Worm (Caenorhabditis elegans) whole organism, L3 larva: ENCODE results near the gene srz-64.
A peak's percentile ranks its signal among the peaks of the same experiment; 100 is the strongest.

Source experiments
- aly-2 ChIP-seq: fragments of 150-350 bp; optimal IDR thresholded peaks from 2 replicates; lab custom pipeline; 2014; ENCODE audit warnings: missing biosample characterization, missing genetic modification characterization
- ceh-28 ChIP-seq: fragments of 150-350 bp; optimal IDR thresholded peaks from 2 replicates; lab custom pipeline; 2014; ENCODE audit warnings: missing biosample characterization, missing genetic modification reagents, missing genetic modification characterization
- ceh-82 ChIP-seq: fragments of 150-350 bp; optimal IDR thresholded peaks from 2 replicates; lab custom pipeline; 2014; ENCODE audit warnings: missing biosample characterization, missing genetic modification characterization
- ceh-9 ChIP-seq: sonication (generic microtip); optimal IDR thresholded peaks from 2 replicates; lab custom pipeline; 2018; ENCODE audit warnings: missing biosample characterization, missing genetic modification characterization
- daf-12 ChIP-seq: fragments of 150-350 bp; optimal IDR thresholded peaks from 2 replicates; lab custom pipeline; 2014; ENCODE audit warnings: missing biosample characterization, missing genetic modification reagents, missing genetic modification characterization
- egl-27 ChIP-seq: sonication (generic microtip); optimal IDR thresholded peaks from 4 replicates; lab custom pipeline; 2017; ENCODE audit warnings: missing biosample characterization, missing genetic modification reagents, missing genetic modification characterization
- egl-5 ChIP-seq: fragments of 150-350 bp; optimal IDR thresholded peaks from 2 replicates; lab custom pipeline; 2017; ENCODE audit warnings: missing biosample characterization, missing genetic modification reagents, missing genetic modification characterization, inconsistent platforms
- elt-1 ChIP-seq: fragments of 150-350 bp; optimal IDR thresholded peaks from 2 replicates; lab custom pipeline; 2014; ENCODE audit warnings: missing biosample characterization, missing genetic modification characterization
- elt-2 ChIP-seq: sonication (generic microtip); optimal IDR thresholded peaks from 2 replicates; lab custom pipeline; 2016; ENCODE audit warnings: missing genetic modification reagents, mild to moderate bottlenecking, missing genetic modification characterization, missing compliant biosample characterization
- elt-3 ChIP-seq, 3 experiments: fragments of 150-350 bp in 1 of 3; sonication (generic microtip) in 2 of 3; optimal IDR thresholded peaks; 2 replicates in 2 of 3; 4 replicates in 1 of 3; lab custom pipeline; 2014 to 2017; ENCODE audit warnings: missing biosample characterization in 3 of 3, missing genetic modification characterization in 3 of 3
- eor-1 ChIP-seq, 2 experiments: fragments of 150-350 bp; optimal IDR thresholded peaks; 2 replicates each; lab custom pipeline; 2014 to 2018; ENCODE audit warnings: missing biosample characterization in 2 of 2, missing genetic modification characterization in 2 of 2
- fkh-10 ChIP-seq: sonication (generic microtip); optimal IDR thresholded peaks from 2 replicates; lab custom pipeline; 2017; ENCODE audit warnings: missing biosample characterization, missing genetic modification reagents, missing genetic modification characterization
- fkh-2 ChIP-seq: fragments of 150-350 bp; optimal IDR thresholded peaks from 2 replicates; lab custom pipeline; 2014; ENCODE audit warnings: missing biosample characterization, missing genetic modification reagents, missing genetic modification characterization
- fos-1 ChIP-seq: fragments of 150-350 bp; optimal IDR thresholded peaks from 2 replicates; lab custom pipeline; 2014; ENCODE audit warnings: missing biosample characterization, missing genetic modification characterization
- hmg-11 ChIP-seq: sonication (generic microtip); optimal IDR thresholded peaks from 2 replicates; lab custom pipeline; 2016; ENCODE audit warnings: missing genetic modification characterization, missing compliant biosample characterization
- lin-15B ChIP-seq: fragments of 150-350 bp; optimal IDR thresholded peaks from 2 replicates; lab custom pipeline; 2014; ENCODE audit warnings: missing biosample characterization, missing genetic modification characterization
- lin-39 ChIP-seq: fragments of 150-350 bp; optimal IDR thresholded peaks from 2 replicates; lab custom pipeline; 2018; ENCODE audit warnings: missing biosample characterization, missing genetic modification reagents, missing genetic modification characterization
- lsy-12 ChIP-seq: sonication (generic microtip); optimal IDR thresholded peaks from 2 replicates; lab custom pipeline; 2016; ENCODE audit warnings: mild to moderate bottlenecking, missing genetic modification characterization, missing compliant biosample characterization
- mdl-1 ChIP-seq: fragments of 150-350 bp; optimal IDR thresholded peaks from 2 replicates; lab custom pipeline; 2014; ENCODE audit warnings: missing biosample characterization, missing genetic modification characterization
- mml-1 ChIP-seq: fragments of 150-350 bp; sonication (generic microtip); optimal IDR thresholded peaks from 3 replicates; lab custom pipeline; 2014; ENCODE audit warnings: missing biosample characterization, missing genetic modification characterization
- nhr-11 ChIP-seq: fragments of 150-350 bp; optimal IDR thresholded peaks from 2 replicates; lab custom pipeline; 2014; ENCODE audit warnings: missing biosample characterization, missing genetic modification characterization
- nhr-12 ChIP-seq: fragments of 150-350 bp; optimal IDR thresholded peaks from 2 replicates; lab custom pipeline; 2014; ENCODE audit warnings: missing biosample characterization, missing genetic modification characterization
- nhr-23 ChIP-seq: fragments of 150-350 bp; optimal IDR thresholded peaks from 2 replicates; lab custom pipeline; 2014; ENCODE audit warnings: missing biosample characterization, missing genetic modification reagents, missing genetic modification characterization
- nhr-237 ChIP-seq: fragments of 150-350 bp; optimal IDR thresholded peaks from 2 replicates; lab custom pipeline; 2014; ENCODE audit warnings: missing biosample characterization, missing genetic modification characterization
- nhr-25 ChIP-seq: sonication (generic microtip); optimal IDR thresholded peaks from 2 replicates; lab custom pipeline; 2017; ENCODE audit warnings: missing biosample characterization, missing genetic modification characterization
- nhr-43 ChIP-seq: sonication (generic microtip); optimal IDR thresholded peaks from 2 replicates; lab custom pipeline; 2016; ENCODE audit warnings: mild to moderate bottlenecking, missing genetic modification characterization, missing compliant biosample characterization; ENCODE audit not compliant: poor library complexity, severe bottlenecking
- nhr-67 ChIP-seq: fragments of 150-350 bp; optimal IDR thresholded peaks from 2 replicates; lab custom pipeline; 2014; ENCODE audit warnings: missing biosample characterization, missing genetic modification characterization
- nhr-76 ChIP-seq: fragments of 150-350 bp; sonication (generic microtip); optimal IDR thresholded peaks from 5 replicates; lab custom pipeline; 2014; ENCODE audit warnings: missing biosample characterization, missing genetic modification characterization
- pha-4 ChIP-seq: fragments of 150-350 bp; optimal IDR thresholded peaks from 2 replicates; lab custom pipeline; 2014; ENCODE audit warnings: missing biosample characterization, missing genetic modification reagents, missing genetic modification characterization
- pqm-1 ChIP-seq: fragments of 150-350 bp; optimal IDR thresholded peaks from 2 replicates; lab custom pipeline; 2017; ENCODE audit warnings: missing biosample characterization, missing genetic modification characterization, inconsistent platforms
- sea-2 ChIP-seq: fragments of 150-350 bp; sonication (generic microtip); optimal IDR thresholded peaks from 4 replicates; lab custom pipeline; 2014; ENCODE audit warnings: missing biosample characterization, missing genetic modification reagents, missing genetic modification characterization
- skn-1 ChIP-seq: fragments of 150-350 bp; optimal IDR thresholded peaks from 2 replicates; lab custom pipeline; 2014; ENCODE audit warnings: missing biosample characterization, missing genetic modification characterization
- unc-62 ChIP-seq: fragments of 150-350 bp; sonication (generic microtip); optimal IDR thresholded peaks from 4 replicates; lab custom pipeline; 2014; ENCODE audit warnings: missing biosample characterization, missing genetic modification reagents, missing genetic modification characterization
- zag-1 ChIP-seq: fragments of 150-350 bp; optimal IDR thresholded peaks from 2 replicates; lab custom pipeline; 2014; ENCODE audit warnings: missing biosample characterization, missing genetic modification characterization
- ztf-11 ChIP-seq: fragments of 150-350 bp; optimal IDR thresholded peaks from 2 replicates; lab custom pipeline; 2014; ENCODE audit warnings: missing biosample characterization, missing genetic modification characterization

Gene srz-64

ce11 chrII:1306550-1306949 is 13.5 kb upstream of the srz-64 start:
- no peak for TF ChIP-seq nhr-11 (tag; lab: Kevin White, UChicago)
- no peak for TF ChIP-seq fkh-10 (GFP tag; lab: Kevin White, UChicago)
- TF ChIP-seq lin-39 (tag; lab: Kevin White, UChicago), result no peak
- no peak for TF ChIP-seq lin-15B (tag; lab: Kevin White, UChicago)
- no peak for TF ChIP-seq ztf-11 (tag; lab: Kevin White, UChicago)
- no peak for TF ChIP-seq ceh-82 (tag; lab: Kevin White, UChicago)
- TF ChIP-seq elt-3 (tag; optimal IDR thresholded peaks at IDR 0.05; lab: Kevin White, UChicago), result no peak

ce11 chrII:1306036-1306435 is 13.0 kb upstream of the srz-64 start, which contains the start of gene emc-2:
Gene emc-2, minus strand, starts transcription at chrII:1306136.
- TF ChIP-seq ceh-28 (tag; lab: Kevin White, UChicago), result no peak
- TF ChIP-seq lsy-12 (tag; lab: Kevin White, UChicago), result no peak
- no peak for TF ChIP-seq elt-2 (tag; lab: Kevin White, UChicago)
- no peak for TF ChIP-seq fkh-2 (tag; lab: Kevin White, UChicago)
- TF ChIP-seq ceh-82 (tag; lab: Kevin White, UChicago), result no peak
- TF ChIP-seq lin-15B (tag; lab: Kevin White, UChicago), result no peak
- no peak for TF ChIP-seq mdl-1
- TF ChIP-seq nhr-76 (tag; lab: Kevin White, UChicago), result no peak
- no peak for TF ChIP-seq nhr-23 (tag; lab: Kevin White, UChicago)

- no peak for TF ChIP-seq skn-1 (tag; lab: Kevin White, UChicago)
- no peak for TF ChIP-seq mml-1 (tag; lab: Kevin White, UChicago)
- no peak for TF ChIP-seq ztf-11 (tag; lab: Kevin White, UChicago)
- TF ChIP-seq lsy-12 (tag; lab: Kevin White, UChicago), result no peak
- no peak for TF ChIP-seq mdl-1
- TF ChIP-seq zag-1 (tag; lab: Kevin White, UChicago), result no peak
- no peak for TF ChIP-seq fos-1 (tag; lab: Kevin White, UChicago)
- TF ChIP-seq nhr-23 (tag; lab: Kevin White, UChicago), result no peak
- no peak for TF ChIP-seq lin-39 (tag; lab: Kevin White, UChicago)
- TF ChIP-seq nhr-67 (tag; lab: Kevin White, UChicago), result no peak
- no peak for TF ChIP-seq fkh-2 (tag; lab: Kevin White, UChicago)
- TF ChIP-seq elt-3 (tag; optimal IDR thresholded peaks at IDR 0.05; lab: Kevin White, UChicago), result no peak
- no peak for TF ChIP-seq nhr-25
- TF ChIP-seq nhr-12 (tag; lab: Kevin White, UChicago), result no peak
- no peak for TF ChIP-seq ceh-82 (tag; lab: Kevin White, UChicago)
- no peak for TF ChIP-seq sea-2
- TF ChIP-seq elt-1 (tag; lab: Kevin White, UChicago), result no peak
- TF ChIP-seq unc-62 (GFP tag; lab: Kevin White, UChicago), result no peak
- TF ChIP-seq elt-2 (tag; lab: Kevin White, UChicago), result no peak
- TF ChIP-seq ceh-9 (tag; lab: Kevin White, UChicago), result no peak
Observed at ce11 chrII:1301554-1301953, 8.5 kb upstream of the srz-64 start, which contains the start of gene glb-31. Gene glb-31, minus strand, starts transcription at chrII:1301654.

- TF ChIP-seq pqm-1 (tag; lab: Kevin White, UChicago) (no peak), daf-12 (no peak), nhr-237 (tag; lab: Kevin White, UChicago) (no peak), hmg-11 (tag; lab: Kevin White, UChicago) (no peak), fos-1 (tag; lab: Kevin White, UChicago) (no peak), egl-5 (tag; lab: Kevin White, UChicago) (no peak), elt-3 (tag; optimal IDR thresholded peaks at IDR 0.05; lab: Kevin White, UChicago) (no peak), nhr-23 (tag; lab: Kevin White, UChicago) (no peak), lin-39 (tag; lab: Kevin White, UChicago) (no peak), nhr-43 (tag; lab: Kevin White, UChicago) (no peak)
Observed at ce11 chrII:1298169-1298568, 5.1 kb upstream of the srz-64 start, which contains the start of gene Y57G7A.1. Gene Y57G7A.1, plus strand, starts transcription at chrII:1298469.

- no peak for TF ChIP-seq egl-27
- no peak for TF ChIP-seq eor-1 (tag; optimal IDR thresholded peaks at IDR 0.05; lab: Kevin White, UChicago)
- TF ChIP-seq pha-4 (tag; lab: Kevin White, UChicago), result peak; percentile 46
- TF ChIP-seq aly-2, result no peak
- TF ChIP-seq pqm-1 (tag; lab: Kevin White, UChicago), result peak; percentile 41
- TF ChIP-seq elt-2 (tag; lab: Kevin White, UChicago), result peak; percentile 65
- TF ChIP-seq, all 47 proteins: peak for 3
Observed at ce11 chrII:1297697-1298093, 4.6 kb upstream of the srz-64 start.
